Fruit fly (Drosophila melanogaster) whole organism, wandering third instar larva: ENCODE results near the gene SecS.

Source experiments
- CG9705 ChIP-seq: fragments of 200-800 bp; sonication (Bioruptor generic); optimal IDR thresholded peaks from 2 replicates; lab custom pipeline; 2018; ENCODE audit warnings: missing biosample characterization, mild to moderate bottlenecking, missing genetic modification characterization
- HLH106 ChIP-seq: fragments of 200-800 bp; optimal IDR thresholded peaks from 3 replicates; lab custom pipeline; 2019; ENCODE audit warnings: missing biosample characterization, mild to moderate bottlenecking, missing genetic modification characterization, moderate library complexity
- Jra ChIP-seq: sonication (Bioruptor generic); optimal IDR thresholded peaks from 2 replicates; lab custom pipeline; 2016; ENCODE audit warnings: missing biosample characterization, missing genetic modification characterization
- dmrt93B ChIP-seq: fragments of 200-800 bp; sonication (Bioruptor generic); optimal IDR thresholded peaks from 2 replicates; lab custom pipeline; 2018; ENCODE audit warnings: missing biosample characterization, mild to moderate bottlenecking, missing genetic modification characterization
- ey ChIP-seq: fragments of 200-800 bp; sonication (Bioruptor generic); optimal IDR thresholded peaks from 2 replicates; lab custom pipeline; 2016; ENCODE audit warnings: missing biosample characterization, missing genetic modification characterization
- h ChIP-seq: fragments of 200-800 bp; sonication (Bioruptor generic); optimal IDR thresholded peaks from 3 replicates; lab custom pipeline; 2016; ENCODE audit warnings: missing biosample characterization, mild to moderate bottlenecking, missing genetic modification characterization
- pan ChIP-seq: fragments of >200 bp; optimal IDR thresholded peaks from 2 replicates; lab custom pipeline; 2017
- sage ChIP-seq: fragments of 200-800 bp; sonication (Bioruptor generic); optimal IDR thresholded peaks from 2 replicates; lab custom pipeline; 2016; ENCODE audit warnings: missing biosample characterization, mild to moderate bottlenecking, missing genetic modification characterization
- usp ChIP-seq: fragments of >200 bp; optimal IDR thresholded peaks from 2 replicates; lab custom pipeline; 2017; ENCODE audit warnings: missing biosample characterization, missing genetic modification characterization
- woc ChIP-seq: sonication (Bioruptor generic); optimal IDR thresholded peaks from 2 replicates; lab custom pipeline; 2016; ENCODE audit warnings: missing biosample characterization, mild to moderate bottlenecking, missing genetic modification characterization

- TF ChIP-seq Jra (GFP tag; lab: Kevin White, UChicago) (no peak), sage (GFP tag; lab: Kevin White, UChicago) (no peak), dmrt93B (GFP tag; lab: Kevin White, UChicago) (no peak), CG9705 (no peak), h (GFP tag; lab: Kevin White, UChicago) (no peak), woc (no peak), HLH106 (tag; lab: Kevin White, UChicago) (no peak), ey (GFP tag; lab: Kevin White, UChicago) (no peak), pan (no peak), usp (GFP tag; lab: Kevin White, UChicago) (no peak)
Measured at dm6 chr3R:5571756-5572155, 29.5 kb upstream of the SecS start.
